Fruit fly (Drosophila melanogaster): Measurements from ENCODE around the gene Ir10a.

The Ir10a gene

dm6 chrX:11351351-11351750, 40.3 kb upstream of the Ir10a start (continued):
- TF ChIP-seq CG3995 (GFP tag; optimal IDR thresholded peaks at IDR 0.05), result peak; percentile 71
- TF ChIP-seq Rfx (GFP tag; IDR thresholded peaks at IDR 0.05), result peak; percentile 96
- TF ChIP-seq usp (GFP tag; optimal IDR thresholded peaks at IDR 0.05), result no peak
- TF ChIP-seq peb (GFP tag; IDR thresholded peaks at IDR 0.05), result peak; percentile 79
- no peak for TF ChIP-seq Dll (GFP tag; IDR thresholded peaks at IDR 0.05; ENCODE audit: partially characterized antibody)
- peak; percentile 92 for TF ChIP-seq HLH54F (GFP tag; optimal IDR thresholded peaks at IDR 0.05)
- TF ChIP-seq CG10321 (GFP tag; IDR thresholded peaks at IDR 0.05), result peak; percentile 76
- TF ChIP-seq Dad (GFP tag; optimal IDR thresholded peaks at IDR 0.05), result peak; percentile 92
- TF ChIP-seq mam (GFP tag; optimal IDR thresholded peaks at IDR 0.05), result peak; percentile 96
- no peak for TF ChIP-seq CG16813 (GFP tag; IDR thresholded peaks at IDR 0.05; ENCODE audit: partially characterized antibody)
- peak; percentile 72 for TF ChIP-seq CG34376 (GFP tag; optimal IDR thresholded peaks at IDR 0.05)
- no peak for TF ChIP-seq Lpt (GFP tag; optimal IDR thresholded peaks at IDR 0.05)
- TF ChIP-seq sc (optimal IDR thresholded peaks at IDR 0.05), result no peak
- TF ChIP-seq sc (GFP tag; optimal IDR thresholded peaks at IDR 0.05), result peak; percentile 74
- TF ChIP-seq dan (GFP tag; IDR thresholded peaks at IDR 0.05), result peak; percentile 74
- TF ChIP-seq HLH4C (GFP tag; IDR thresholded peaks at IDR 0.05; ENCODE audit: partially characterized antibody), result no peak
- TF ChIP-seq sqz (GFP tag; optimal IDR thresholded peaks at IDR 0.05), result peak; percentile 54
- TF ChIP-seq CG6683 (GFP tag; optimal IDR thresholded peaks at IDR 0.05), result peak; percentile 76
- TF ChIP-seq chn (GFP tag; optimal IDR thresholded peaks at IDR 0.05), result peak; percentile 91
- peak; percentile 79 for TF ChIP-seq nerfin-1 (tag; optimal IDR thresholded peaks at IDR 0.05)
- peak; percentile 88 for TF ChIP-seq CG17829 (tag; optimal IDR thresholded peaks at IDR 0.05)
- peak; percentile 85 for TF ChIP-seq CG4328 (GFP tag; optimal IDR thresholded peaks at IDR 0.05)
- TF ChIP-seq CG11456 (GFP tag; IDR thresholded peaks at IDR 0.05), result peak; percentile 97
- peak; percentile 86 for TF ChIP-seq Asciz (GFP tag; optimal IDR thresholded peaks at IDR 0.05)
- TF ChIP-seq CG9817 (tag; optimal IDR thresholded peaks at IDR 0.05), result peak; percentile 93
- peak; percentile 89 to 92 for TF ChIP-seq Hr51 (GFP tag; optimal IDR thresholded peaks at IDR 0.05)
- TF ChIP-seq ind (GFP tag; optimal IDR thresholded peaks at IDR 0.05), result peak; percentile 97
- peak; percentile 86 for TF ChIP-seq nom (GFP tag; optimal IDR thresholded peaks at IDR 0.05)
- TF ChIP-seq CG2889 (GFP tag; IDR thresholded peaks at IDR 0.05), result peak; percentile 86
- peak; percentile 90 for TF ChIP-seq CG2875 (GFP tag; optimal IDR thresholded peaks at IDR 0.05)
- TF ChIP-seq CG2712 (tag; optimal IDR thresholded peaks at IDR 0.05), result peak; percentile 91
- peak; percentile 95 for TF ChIP-seq Aef1 (GFP tag; IDR thresholded peaks at IDR 0.05)
- peak; percentile 95 for TF ChIP-seq Optix (GFP tag; IDR thresholded peaks at IDR 0.05)
- TF ChIP-seq BEAF-32 (GFP tag; optimal IDR thresholded peaks at IDR 0.05), result no peak
- peak; percentile 81 for TF ChIP-seq wor (GFP tag; IDR thresholded peaks at IDR 0.05)
- peak; percentile 80 for TF ChIP-seq trh (GFP tag; optimal IDR thresholded peaks at IDR 0.05)
- no peak for TF ChIP-seq yki (optimal IDR thresholded peaks at IDR 0.05)
- peak; percentile 85 for TF ChIP-seq CG10274 (GFP tag; optimal IDR thresholded peaks at IDR 0.05)
- TF ChIP-seq lbe (GFP tag; optimal IDR thresholded peaks at IDR 0.05), result peak; percentile 88
- TF ChIP-seq Dip2 (GFP tag; IDR thresholded peaks at IDR 0.05), result 0 out of 2 replicates have a peak, but pooled peaks have one; percentile 32
- TF ChIP-seq prd (optimal IDR thresholded peaks at IDR 0.05), result no peak
- peak; percentile 97 for TF ChIP-seq prd (GFP tag; IDR thresholded peaks at IDR 0.05)
- TF ChIP-seq fu2 (GFP tag; optimal IDR thresholded peaks at IDR 0.05), result peak; percentile 74
- peak; percentile 85 for TF ChIP-seq slp2 (GFP tag; optimal IDR thresholded peaks at IDR 0.05)
- peak; percentile 78 for TF ChIP-seq E2f2 (GFP tag; IDR thresholded peaks at IDR 0.05)
- TF ChIP-seq cg (GFP tag; optimal IDR thresholded peaks at IDR 0.05), result peak; percentile 71
- TF ChIP-seq Blimp-1 (GFP tag; optimal IDR thresholded peaks at IDR 0.05), result peak; percentile 86
- peak; percentile 97 for TF ChIP-seq sens (GFP tag)
- peak; percentile 67 for TF ChIP-seq GATAe (GFP tag; conservative IDR thresholded peaks at IDR 0.05)
- TF ChIP-seq CG13624 (GFP tag; optimal IDR thresholded peaks at IDR 0.05), result peak; percentile 92
- peak; percentile 87 for TF ChIP-seq CG18262 (tag; optimal IDR thresholded peaks at IDR 0.05)
- peak; percentile 85 for TF ChIP-seq gcm (GFP tag; optimal IDR thresholded peaks at IDR 0.05)
